Worm (Caenorhabditis elegans) whole organism, dauer: Measurements from ENCODE around the gene str-177.

ENCODE experiments used
- unc-62 ChIP-seq: sonication (generic microtip); optimal IDR thresholded peaks from 2 replicates; lab custom pipeline; 2017; ENCODE audit warnings: missing biosample characterization, missing genetic modification reagents, missing genetic modification characterization

The str-177 gene

DNA sequence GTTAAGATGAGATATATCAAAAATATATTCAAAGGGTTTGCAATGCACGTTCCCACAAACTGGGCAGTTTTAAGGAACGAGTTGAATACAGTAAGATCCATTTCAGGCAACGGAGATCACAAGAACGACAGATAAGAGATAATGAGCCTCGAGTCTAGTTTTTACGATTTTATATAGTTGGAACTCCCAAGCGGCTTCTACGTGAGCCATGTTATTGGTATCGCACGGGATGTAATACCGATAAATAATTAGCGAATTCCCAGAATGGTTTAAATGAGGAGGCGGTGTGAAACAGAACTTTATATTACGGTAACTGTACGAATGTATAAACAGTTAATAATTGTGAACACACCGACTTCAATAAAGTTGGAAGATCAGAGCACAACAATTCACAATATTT lies at the start of gene str-177:
TSS of gene str-177 (minus strand) at position 101 of the 400 bp plus-strand sequence.
- TF ChIP-seq unc-62 = no peak

- no peak for TF ChIP-seq unc-62
These were observed 48.6 kb upstream of the str-177 start for ce11 chrV:9247416-9247815.

DNA sequence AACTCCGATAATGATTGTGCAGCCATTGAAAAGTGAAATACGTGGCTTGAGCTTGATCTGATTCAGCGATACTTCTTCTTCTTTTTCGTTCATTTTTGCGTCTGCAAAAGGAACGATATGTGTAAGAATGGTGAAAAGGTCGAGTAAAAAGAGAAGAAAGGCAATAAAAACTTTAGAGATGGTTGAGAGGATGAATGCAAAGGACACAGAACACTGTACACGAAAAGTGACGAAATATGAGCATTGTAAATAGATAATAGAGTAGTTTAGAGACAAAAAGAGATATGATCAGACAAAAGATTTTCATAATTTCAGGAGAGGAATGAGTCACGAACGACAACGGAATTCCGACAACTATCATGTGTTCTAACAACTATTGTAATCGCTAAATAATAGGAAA lies 47.5 kb upstream of the str-177 start, which contains the start of gene aat-2:
TSS of gene aat-2 (minus strand) at position 101 of the 400 bp plus-strand sequence.
- no peak for TF ChIP-seq unc-62

- no peak for TF ChIP-seq unc-62
These were observed 44.6 kb upstream of the str-177 start, which contains the start of gene glo-4 for ce11 chrV:9243171-9243996. glo-4 (minus strand) TSS chrV:9243221.

ce11 chrV:9232296-9232695 lies 33.5 kb upstream of the str-177 start, which contains the start of gene F07C3.3:
F07C3.3 (minus strand) TSS chrV:9232396.
- no peak for TF ChIP-seq unc-62

- no peak for TF ChIP-seq unc-62
These were observed 26.9 kb upstream of the str-177 start, which contains the start of gene F07C3.2 for ce11 chrV:9225675-9226144. F07C3.2 (plus strand) TSS chrV:9226094.

- no peak for TF ChIP-seq unc-62
These were observed 26.2 kb upstream of the str-177 start for ce11 chrV:9224981-9225380.

DNA sequence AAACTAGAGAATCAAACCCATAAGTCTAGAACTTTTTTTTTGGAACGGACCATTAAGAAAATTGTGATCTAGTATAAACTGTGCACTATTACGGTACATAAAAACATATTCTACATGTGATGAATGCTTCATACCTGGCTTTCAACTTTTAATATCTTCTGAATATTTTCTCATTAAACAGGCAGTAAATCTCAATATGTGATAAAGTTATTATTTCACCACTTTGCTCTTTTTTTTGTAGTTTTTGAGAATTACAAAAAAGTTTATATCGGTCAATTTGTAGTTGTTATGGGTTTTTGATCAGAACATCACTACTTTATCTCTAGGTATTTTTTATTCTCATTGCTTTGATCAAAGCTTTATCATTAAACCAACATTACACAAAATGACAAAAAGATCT lies 25.6 kb upstream of the str-177 start:
- TF ChIP-seq unc-62 = no peak

- TF ChIP-seq unc-62 = no peak
These were observed 24.0 kb upstream of the str-177 start for ce11 chrV:9222819-9223218.

DNA sequence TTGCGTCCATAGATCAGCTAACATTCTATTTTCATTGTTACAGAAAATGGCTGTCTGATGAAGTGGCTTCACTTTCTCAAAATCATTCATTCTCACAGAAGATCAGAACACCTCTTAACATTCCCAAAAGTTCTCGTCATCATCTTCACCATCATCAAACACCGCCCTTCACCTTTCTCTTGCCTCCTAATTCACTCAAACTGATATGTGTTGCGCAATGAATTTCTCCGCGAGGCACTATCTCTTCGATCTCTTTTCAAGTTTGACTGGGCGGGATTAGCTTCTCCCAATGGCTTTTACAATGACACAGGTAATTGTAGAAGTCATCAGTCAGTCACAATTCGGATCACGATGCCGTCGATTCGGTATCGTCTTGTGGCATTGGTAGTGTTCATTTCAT lies 22.8 kb upstream of the str-177 start, which contains the start of gene grd-6:
TSS of gene grd-6 (plus strand) at position 301 of the 400 bp plus-strand sequence.
- TF ChIP-seq unc-62 = no peak

- TF ChIP-seq unc-62 = no peak
These were observed 21.7 kb upstream of the str-177 start for ce11 chrV:9220444-9220843.

ce11 chrV:9219390-9219733 lies 20.6 kb upstream of the str-177 start:
- TF ChIP-seq unc-62 = no peak

DNA sequence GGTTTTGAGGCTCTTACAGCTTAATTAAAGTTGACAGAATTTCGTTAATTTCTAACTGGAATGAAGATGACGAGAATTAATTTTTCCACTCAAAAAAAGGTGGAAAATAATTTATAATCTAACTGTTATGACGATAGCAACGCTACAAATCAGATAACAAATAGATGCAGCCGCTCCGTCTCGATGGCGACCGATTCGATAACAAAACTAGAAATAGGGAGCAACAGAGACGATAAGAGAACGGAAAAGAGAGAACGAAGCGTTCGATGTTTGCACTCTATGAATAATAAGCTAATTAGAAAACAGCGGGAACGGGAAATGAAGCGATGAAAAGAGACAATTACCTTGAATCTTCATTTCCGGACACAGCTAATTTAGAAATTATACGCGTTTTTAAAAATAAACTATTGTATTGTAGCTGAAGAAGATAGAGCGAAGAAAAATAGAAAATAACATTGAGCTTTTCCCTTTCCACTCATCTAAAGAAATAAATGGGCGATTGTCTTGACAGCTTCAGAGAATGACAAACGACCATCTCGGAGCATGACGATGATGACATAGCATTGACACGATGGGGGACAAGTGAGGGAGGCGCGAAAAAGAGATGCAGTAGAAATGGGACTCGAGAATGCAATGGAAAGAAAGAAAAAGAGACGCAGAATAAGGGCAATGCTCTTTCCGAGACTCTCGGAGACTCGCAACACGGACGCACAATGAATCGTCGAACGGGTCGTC lies 20.0 kb upstream of the str-177 start:
- TF ChIP-seq unc-62 = no peak

DNA sequence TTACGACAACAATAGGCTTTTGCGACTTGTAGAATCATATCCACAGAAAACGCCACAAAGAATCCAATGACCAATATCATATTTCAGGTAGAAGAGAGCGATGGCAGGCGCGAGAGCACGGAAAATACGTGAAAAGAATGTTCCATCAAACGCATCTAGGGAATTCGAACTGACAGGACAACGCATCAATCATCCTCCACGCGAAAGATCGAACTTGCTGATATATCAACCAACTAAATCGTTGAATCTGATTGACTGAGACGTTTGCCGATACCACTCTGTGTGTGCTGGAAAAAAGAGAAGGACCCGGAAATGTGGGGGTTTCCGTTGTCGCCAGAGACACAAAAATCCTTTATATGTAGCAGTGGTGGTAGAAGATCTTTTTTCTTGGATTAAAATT lies 19.4 kb upstream of the str-177 start:
- no peak for TF ChIP-seq unc-62

DNA sequence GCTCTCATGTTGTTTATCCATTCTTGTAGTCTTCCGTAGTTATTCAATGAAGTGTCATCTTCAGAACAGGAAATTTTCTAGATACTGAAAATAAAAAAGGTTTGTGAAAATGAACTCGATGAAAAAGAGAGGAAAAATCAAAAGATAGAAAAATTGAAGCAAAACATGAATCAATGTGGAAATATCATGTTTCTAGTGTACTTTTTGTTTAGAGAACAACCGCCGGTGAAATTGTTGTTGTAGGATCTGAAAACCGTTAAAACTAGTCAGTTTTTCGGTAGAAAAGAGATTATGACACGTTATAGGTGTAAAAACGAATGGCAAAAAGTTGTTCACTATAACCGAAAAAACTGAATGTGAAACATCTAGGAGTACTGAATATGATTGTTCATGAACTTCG lies 18.4 kb upstream of the str-177 start, which contains the start of gene pacs-1:
TSS of gene pacs-1 (minus strand) at position 101 of the 400 bp plus-strand sequence.
- TF ChIP-seq unc-62 = no peak

DNA sequence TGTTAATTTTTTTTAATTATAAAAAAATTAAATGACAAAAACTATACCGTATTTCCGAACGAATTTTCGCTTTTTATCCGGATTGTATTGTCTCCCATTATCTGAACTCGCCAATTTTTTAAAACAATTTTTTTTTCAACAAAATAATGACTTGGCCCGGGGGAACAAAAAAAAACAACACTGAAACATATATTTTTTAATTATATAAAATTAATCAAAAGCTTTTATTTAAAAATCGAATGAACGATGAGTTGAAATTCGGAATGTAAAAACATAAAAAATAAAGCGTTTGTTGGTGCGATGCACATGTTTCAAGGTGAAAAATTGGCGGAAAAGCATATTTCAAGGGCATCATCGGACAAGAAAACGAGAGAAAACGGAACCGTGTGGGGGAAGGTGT lies 14.8 kb upstream of the str-177 start, which contains the start of gene mdt-27:
TSS of gene mdt-27 (minus strand) at position 101 of the 400 bp plus-strand sequence.
- no peak for TF ChIP-seq unc-62

- no peak for TF ChIP-seq unc-62
These were observed 13.7 kb upstream of the str-177 start for ce11 chrV:9212499-9212898.
